Fruit fly (Drosophila melanogaster) whole organism, embryonic: ENCODE data around the gene Mpcp2.

Source experiments
- B-H1 ChIP-seq: fragments of 200-800 bp; sonication (Bioruptor generic); IDR thresholded peaks from 3 replicates; pipeline ENCODE4 v1.3.6; 2022; ENCODE audit warnings: missing biosample characterization, missing genetic modification characterization
- CG10366 ChIP-seq: fragments of 200-800 bp; sonication (Bioruptor generic); IDR thresholded peaks from 2 replicates; pipeline ENCODE4 v1.3.6; 2022; ENCODE audit warnings: missing biosample characterization, missing genetic modification characterization
- CG11093 ChIP-seq: fragments of 200-800 bp; sonication (Bioruptor generic); IDR thresholded peaks from 3 replicates; pipeline ENCODE4 v1.3.6; 2022; ENCODE audit warnings: missing biosample characterization, missing genetic modification characterization
- CG14667 ChIP-seq: fragments of 200-800 bp; sonication (Bioruptor generic); IDR thresholded peaks from 2 replicates; pipeline ENCODE4 v1.3.6; 2022; ENCODE audit warnings: missing biosample characterization, missing genetic modification characterization
- CG1529 ChIP-seq: fragments of 200-800 bp; sonication (Bioruptor generic); optimal IDR thresholded peaks from 3 replicates; lab custom pipeline; 2018; ENCODE audit warnings: missing biosample characterization, missing genetic modification characterization
- CG15696 ChIP-seq: fragments of 200-800 bp; sonication (Bioruptor generic); optimal IDR thresholded peaks from 2 replicates; lab custom pipeline; 2019; ENCODE audit warnings: missing biosample characterization, mild to moderate bottlenecking, missing genetic modification characterization, moderate library complexity
- CG1602 ChIP-seq: fragments of 200-800 bp; sonication (Bioruptor generic); optimal IDR thresholded peaks from 3 replicates; lab custom pipeline; 2016; ENCODE audit warnings: missing biosample characterization, missing genetic modification characterization
- CG17328 ChIP-seq: fragments of 200-800 bp; sonication (Bioruptor generic); IDR thresholded peaks from 2 replicates; pipeline ENCODE4 v1.3.6; 2022; ENCODE audit warnings: missing biosample characterization, missing genetic modification characterization
- CG18764 ChIP-seq: fragments of 200-800 bp; sonication (Bioruptor generic); optimal IDR thresholded peaks from 3 replicates; lab custom pipeline; 2016; ENCODE audit warnings: missing biosample characterization, missing genetic modification characterization
- CG30020 ChIP-seq: fragments of 200-800 bp; optimal IDR thresholded peaks from 2 replicates; lab custom pipeline; 2019; ENCODE audit warnings: missing biosample characterization, mild to moderate bottlenecking, missing genetic modification characterization, moderate library complexity
- CG33213 ChIP-seq: fragments of 200-800 bp; sonication (Bioruptor generic); optimal IDR thresholded peaks from 3 replicates; lab custom pipeline; 2016; ENCODE audit warnings: missing biosample characterization, missing genetic modification characterization
- CG3407 ChIP-seq: fragments of 200-800 bp; sonication (Bioruptor generic); optimal IDR thresholded peaks from 2 replicates; lab custom pipeline; 2018; ENCODE audit warnings: missing biosample characterization, mild to moderate bottlenecking, missing genetic modification characterization
- CG34422 ChIP-seq: fragments of 200-800 bp; sonication (Bioruptor generic); IDR thresholded peaks from 3 replicates; pipeline ENCODE4 v1.3.6; 2022; ENCODE audit warnings: missing biosample characterization, missing genetic modification characterization
- CG3847 ChIP-seq: fragments of 200-800 bp; sonication (Bioruptor generic); IDR thresholded peaks from 2 replicates; pipeline ENCODE4 v1.3.6; 2022; ENCODE audit warnings: missing biosample characterization, missing genetic modification characterization
- CG43689 ChIP-seq: fragments of 200-800 bp; sonication (Bioruptor generic); IDR thresholded peaks from 2 replicates; pipeline ENCODE4 v1.3.6; 2022; ENCODE audit warnings: missing biosample characterization, missing genetic modification characterization
- CG4820 ChIP-seq: fragments of 200-800 bp; sonication (Bioruptor generic); optimal IDR thresholded peaks from 3 replicates; lab custom pipeline; 2016; ENCODE audit warnings: missing biosample characterization, missing genetic modification characterization
- CG6175 ChIP-seq: fragments of 200-800 bp; sonication (Bioruptor generic); IDR thresholded peaks from 3 replicates; pipeline ENCODE4 v1.3.6; 2022; ENCODE audit warnings: missing biosample characterization, missing genetic modification characterization
- CG7372 ChIP-seq: fragments of 200-800 bp; sonication (Bioruptor generic); IDR thresholded peaks from 2 replicates; pipeline ENCODE4 v1.3.6; 2022; ENCODE audit warnings: missing biosample characterization, missing genetic modification characterization
- CG7745 ChIP-seq: fragments of 200-800 bp; sonication (Bioruptor generic); optimal IDR thresholded peaks from 2 replicates; lab custom pipeline; 2018; ENCODE audit warnings: missing biosample characterization, mild to moderate bottlenecking, missing genetic modification characterization, moderate library complexity
- CG7928 ChIP-seq: fragments of 200-800 bp; sonication (Bioruptor generic); optimal IDR thresholded peaks from 2 replicates; lab custom pipeline; 2017; ENCODE audit warnings: missing biosample characterization, mild to moderate bottlenecking, missing genetic modification characterization
- HmgD ChIP-seq: fragments of 200-800 bp; sonication (Bioruptor generic); optimal IDR thresholded peaks from 3 replicates; lab custom pipeline; 2016; ENCODE audit warnings: missing biosample characterization, missing genetic modification characterization
- HmgZ ChIP-seq: fragments of 200-800 bp; sonication (Bioruptor generic); optimal IDR thresholded peaks from 2 replicates; lab custom pipeline; 2018; ENCODE audit warnings: missing biosample characterization, mild to moderate bottlenecking, missing genetic modification characterization
- Hmr ChIP-seq: fragments of 200-800 bp; sonication (Bioruptor generic); optimal IDR thresholded peaks from 3 replicates; lab custom pipeline; 2017; ENCODE audit warnings: mild to moderate bottlenecking, missing biosample characterization, missing genetic modification reagents, missing genetic modification characterization
- Hr39 ChIP-seq: fragments of >200 bp; optimal IDR thresholded peaks from 2 replicates; lab custom pipeline; 2017
- Nf-YA ChIP-seq: fragments of 200-800 bp; sonication (Bioruptor generic); IDR thresholded peaks from 2 replicates; pipeline ENCODE4 v1.3.6; 2022; ENCODE audit warnings: missing biosample characterization, missing genetic modification characterization
- Opbp ChIP-seq: fragments of 200-800 bp; sonication (Bioruptor generic); IDR thresholded peaks from 3 replicates; pipeline ENCODE4 v1.3.6; 2022; ENCODE audit warnings: missing biosample characterization, missing genetic modification characterization; ENCODE audit not compliant: partially characterized antibody
- Poxn ChIP-seq: fragments of 200-800 bp; sonication (Bioruptor generic); IDR thresholded peaks from 2 replicates; pipeline ENCODE4 v1.3.6; 2022; ENCODE audit warnings: missing biosample characterization, missing genetic modification characterization
- Stat92E ChIP-seq, 3 experiments: fragments of >200 bp in 2 of 3; fragments of 200-800 bp in 1 of 3; sonication (Bioruptor generic) in 1 of 3; optimal IDR thresholded peaks; 2 replicates each; lab custom pipeline; 2017 to 2019; ENCODE audit warnings: missing biosample characterization in 3 of 3, missing genetic modification characterization in 3 of 3, mild to moderate bottlenecking in 1 of 3, moderate library complexity in 1 of 3
- Usf ChIP-seq: fragments of 200-800 bp; sonication (Bioruptor generic); optimal IDR thresholded peaks from 2 replicates; lab custom pipeline; 2017; ENCODE audit warnings: missing genotype, missing biosample characterization, missing genetic modification characterization
- ap ChIP-seq: fragments of 200-800 bp; sonication (Bioruptor generic); IDR thresholded peaks from 2 replicates; pipeline ENCODE4 v1.3.6; 2022; ENCODE audit warnings: missing biosample characterization, missing genetic modification characterization
- bcd ChIP-seq: fragments of 200-800 bp; sonication (Bioruptor generic); optimal IDR thresholded peaks from 2 replicates; lab custom pipeline; 2017; ENCODE audit warnings: missing biosample characterization, mild to moderate bottlenecking, missing genetic modification characterization
- bsh ChIP-seq, 2 experiments: fragments of 200-800 bp; sonication (Bioruptor generic); optimal IDR thresholded peaks; 2 replicates each; lab custom pipeline; 2017 to 2018; ENCODE audit warnings: mild to moderate bottlenecking in 2 of 2, missing biosample characterization in 2 of 2, missing genetic modification characterization in 2 of 2, moderate library complexity in 1 of 2
- crc ChIP-seq: fragments of 200-800 bp; sonication (Bioruptor generic); optimal IDR thresholded peaks from 2 replicates; lab custom pipeline; 2016; ENCODE audit warnings: missing biosample characterization, missing genetic modification characterization
- crp ChIP-seq, 2 experiments: fragments of 200-800 bp; sonication (Bioruptor generic); optimal IDR thresholded peaks; 2 replicates in 1 of 2; 3 replicates in 1 of 2; lab custom pipeline; 2017; ENCODE audit warnings: missing biosample characterization in 2 of 2, missing genetic modification characterization in 2 of 2, mild to moderate bottlenecking in 1 of 2, moderate library complexity in 1 of 2
- esg ChIP-seq: fragments of 200-800 bp; sonication (Bioruptor generic); conservative IDR thresholded peaks from 2 replicates; pipeline ENCODE4 v1.3.6; 2022; ENCODE audit warnings: missing biosample characterization, missing genetic modification characterization
- fd102C ChIP-seq: fragments of 200-800 bp; sonication (Bioruptor generic); optimal IDR thresholded peaks from 2 replicates; lab custom pipeline; 2018; ENCODE audit warnings: missing biosample characterization, mild to moderate bottlenecking, missing genetic modification characterization, moderate library complexity
- grn ChIP-seq: fragments of 200-800 bp; sonication (Bioruptor generic); optimal IDR thresholded peaks from 3 replicates; lab custom pipeline; 2017; ENCODE audit warnings: missing biosample characterization, missing genetic modification characterization
- hth ChIP-seq: fragments of >200 bp; optimal IDR thresholded peaks from 2 replicates; lab custom pipeline; 2017; ENCODE audit warnings: inconsistent platforms
- knrl ChIP-seq: fragments of 200-800 bp; sonication (Bioruptor generic); IDR thresholded peaks from 3 replicates; pipeline ENCODE4 v1.3.6; 2022; ENCODE audit warnings: missing biosample characterization, missing genetic modification characterization; ENCODE audit not compliant: partially characterized antibody
- lbe ChIP-seq: fragments of 200-800 bp; sonication (Bioruptor generic); optimal IDR thresholded peaks from 2 replicates; lab custom pipeline; 2016; ENCODE audit warnings: missing biosample characterization, mild to moderate bottlenecking, missing genetic modification characterization
- org-1 ChIP-seq: fragments of 200-800 bp; sonication (Bioruptor generic); optimal IDR thresholded peaks from 2 replicates; lab custom pipeline; 2017; ENCODE audit warnings: missing biosample characterization, missing genetic modification characterization
- p53 ChIP-seq: fragments of 200-800 bp; sonication (Bioruptor generic); optimal IDR thresholded peaks from 2 replicates; lab custom pipeline; 2016; ENCODE audit warnings: missing biosample characterization, missing genetic modification characterization
- phol ChIP-seq: fragments of 200-800 bp; sonication (Bioruptor generic); optimal IDR thresholded peaks from 3 replicates; lab custom pipeline; 2018; ENCODE audit warnings: missing biosample characterization, mild to moderate bottlenecking, missing genetic modification characterization, moderate library complexity
- pros ChIP-seq: fragments of 200-800 bp; sonication (Bioruptor generic); optimal IDR thresholded peaks from 3 replicates; lab custom pipeline; 2019; ENCODE audit warnings: missing biosample characterization, mild to moderate bottlenecking, missing genetic modification characterization, moderate library complexity
- rib ChIP-seq: fragments of 200-800 bp; sonication (Bioruptor generic); IDR thresholded peaks from 2 replicates; pipeline ENCODE4 v1.3.6; 2022; ENCODE audit warnings: missing biosample characterization, missing genetic modification characterization
- tin ChIP-seq: fragments of 200-800 bp; sonication (Bioruptor generic); optimal IDR thresholded peaks from 3 replicates; lab custom pipeline; 2016; ENCODE audit warnings: missing biosample characterization, missing genetic modification characterization
- tll ChIP-seq, 2 experiments: fragments of 200-800 bp in 1 of 2; fragments of >200 bp in 1 of 2; sonication (Bioruptor generic) in 1 of 2; optimal IDR thresholded peaks; 2 replicates each; lab custom pipeline; 2017 to 2019; ENCODE audit warnings: missing biosample characterization in 2 of 2, missing genetic modification characterization in 2 of 2, mild to moderate bottlenecking in 1 of 2, moderate library complexity in 1 of 2
- vvl ChIP-seq: fragments of 200-800 bp; sonication (Bioruptor generic); IDR thresholded peaks from 2 replicates; pipeline ENCODE4 v1.3.6; 2022; ENCODE audit warnings: missing biosample characterization, missing genetic modification characterization
- zfh1 ChIP-seq: fragments of 200-800 bp; sonication (Bioruptor generic); IDR thresholded peaks from 3 replicates; pipeline ENCODE4 v1.3.6; 2022; ENCODE audit warnings: missing biosample characterization, missing genetic modification characterization

Mpcp2 gene

DNA sequence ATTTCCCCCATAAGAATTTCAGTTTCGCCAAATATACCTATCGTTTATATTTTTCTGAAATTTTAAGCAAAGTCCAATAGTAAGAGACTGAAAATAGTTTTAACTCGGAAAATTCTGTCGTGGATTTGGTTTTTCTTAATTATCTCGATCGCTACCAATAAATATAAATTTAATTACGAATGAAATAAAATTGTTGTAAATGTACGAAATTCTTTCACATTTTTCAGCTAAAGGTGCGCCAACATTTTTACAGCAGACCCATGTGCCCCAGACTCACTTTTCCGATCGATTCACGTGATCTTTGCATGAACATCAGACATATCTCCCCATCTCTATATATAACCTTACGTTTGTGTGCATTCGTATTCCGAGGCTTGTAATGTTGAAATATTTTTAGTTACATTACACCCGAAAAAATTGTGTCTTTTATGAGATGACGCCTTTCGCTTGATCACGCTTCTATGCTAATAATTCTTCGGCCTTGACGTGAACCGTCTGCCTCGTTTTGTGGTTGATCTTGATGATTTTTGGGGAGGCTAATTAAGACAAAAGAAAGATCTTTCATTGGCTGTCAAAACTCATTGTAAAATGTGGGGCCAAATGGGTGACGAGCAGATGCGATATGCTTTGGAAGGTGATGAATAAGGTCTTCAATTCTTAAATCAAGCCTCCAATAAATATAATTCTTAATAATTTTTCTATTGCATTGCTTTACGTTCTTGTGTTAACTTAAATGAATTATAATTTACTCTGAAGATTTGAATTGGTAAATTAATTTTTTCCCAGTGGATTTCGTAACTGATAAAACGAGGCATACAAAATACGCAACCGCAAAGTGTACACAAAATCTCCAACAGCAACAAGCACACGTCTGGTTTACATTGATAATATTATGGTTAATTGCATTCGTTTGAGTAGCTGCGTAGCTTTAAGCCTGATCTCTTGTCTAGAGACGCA lies 7.8 kb downstream of the Mpcp2 start (continued):
- TF ChIP-seq CG6175 (GFP tag; lab: Robert Waterston, UW) = no peak
- TF ChIP-seq zfh1 = peak; percentile 39; the same call in 1 of the 3 replicates
- no peak for TF ChIP-seq pros (GFP tag; lab: Kevin White, UChicago)
- no peak for TF ChIP-seq HmgZ (tag; lab: Kevin White, UChicago)
- TF ChIP-seq Stat92E (GFP tag; optimal IDR thresholded peaks at IDR 0.05; lab: Kevin White, UChicago) = no peak
- TF ChIP-seq CG14667 (GFP tag; lab: Robert Waterston, UW) = no peak
- TF ChIP-seq rib (GFP tag; lab: Robert Waterston, UW) = no peak
- TF ChIP-seq Poxn (GFP tag; lab: Robert Waterston, UW) = no peak
- peak in 1 of 2 experiments; percentile 45 for TF ChIP-seq bsh (GFP tag; optimal IDR thresholded peaks at IDR 0.05; lab: Kevin White, UChicago)
- TF ChIP-seq CG7745 (tag; lab: Kevin White, UChicago) = no peak
- no peak for TF ChIP-seq fd102C
- no peak for TF ChIP-seq crp (GFP tag; optimal IDR thresholded peaks at IDR 0.05; lab: Kevin White, UChicago)
- TF ChIP-seq tll (GFP tag; optimal IDR thresholded peaks at IDR 0.05; lab: Kevin White, UChicago) = no peak
- TF ChIP-seq bcd (GFP tag; lab: Kevin White, UChicago) = peak; percentile 26
- TF ChIP-seq grn (GFP tag; lab: Kevin White, UChicago) = no peak
- no peak for TF ChIP-seq CG33213 (GFP tag; lab: Kevin White, UChicago)
- peak; percentile 43 for TF ChIP-seq Hmr
- no peak for TF ChIP-seq CG4820 (GFP tag; lab: Kevin White, UChicago)
- TF ChIP-seq esg (GFP tag; lab: Robert Waterston, UW) = no peak
- no peak for TF ChIP-seq CG18764 (GFP tag; lab: Kevin White, UChicago)
- no peak for TF ChIP-seq crc (GFP tag; lab: Kevin White, UChicago)
- TF ChIP-seq CG15696 (tag; lab: Kevin White, UChicago) = peak; percentile 32
- TF ChIP-seq Opbp (GFP tag; lab: Robert Waterston, UW) = no peak
- TF ChIP-seq Hr39 (lab: Kevin White, UChicago) = no peak
- TF ChIP-seq CG17328 = no peak
- no peak for TF ChIP-seq lbe (GFP tag; lab: Kevin White, UChicago)
- TF ChIP-seq ap (GFP tag; lab: Robert Waterston, UW) = no peak
- TF ChIP-seq HmgD (GFP tag; lab: Kevin White, UChicago) = no peak
- peak; percentile 38 for TF ChIP-seq CG1602
- TF ChIP-seq CG10366 (GFP tag; lab: Robert Waterston, UW) = peak; percentile 31; the same call in 1 of the 2 replicates
- no peak for TF ChIP-seq Usf (GFP tag; lab: Kevin White, UChicago)
- TF ChIP-seq CG30020 (tag; lab: Kevin White, UChicago) = no peak
- TF ChIP-seq CG3847 (GFP tag; lab: Robert Waterston, UW) = no peak
- TF ChIP-seq CG43689 (GFP tag; lab: Robert Waterston, UW) = no peak; the same call in 1 of the 2 replicates
- TF ChIP-seq tin (GFP tag; lab: Kevin White, UChicago) = peak; percentile 50
- peak; percentile 59 for TF ChIP-seq org-1 (GFP tag; lab: Kevin White, UChicago)
- TF ChIP-seq knrl (GFP tag; lab: Robert Waterston, UW) = no peak
- TF ChIP-seq CG3407 = no peak
- no peak for TF ChIP-seq hth (lab: Kevin White, UChicago)
- peak; percentile 74 for TF ChIP-seq phol
- peak; percentile 19 for TF ChIP-seq vvl (GFP tag; lab: Robert Waterston, UW)
- TF ChIP-seq CG34422 (GFP tag; lab: Robert Waterston, UW) = no peak
- TF ChIP-seq Nf-YA (GFP tag; lab: Robert Waterston, UW) = no peak
- TF ChIP-seq B-H1 (GFP tag; lab: Robert Waterston, UW) = no peak
- 0 out of 3 replicates have a peak, but pooled peaks have one; percentile 34 for TF ChIP-seq CG11093 (GFP tag; lab: Robert Waterston, UW)
- no peak for TF ChIP-seq p53 (GFP tag; lab: Kevin White, UChicago)
- TF ChIP-seq CG7928 (GFP tag; lab: Kevin White, UChicago) = no peak
- no peak for TF ChIP-seq CG7372 (GFP tag; lab: Robert Waterston, UW)
- TF ChIP-seq CG1529 = peak; percentile 28
